Worm (Caenorhabditis elegans) whole organism, early embryonic: ENCODE data around the gene F38B7.2.

Experiments
- F13C5.2 ChIP-seq: sonication (generic microtip); optimal IDR thresholded peaks from 2 replicates; lab custom pipeline; 2017; ENCODE audit warnings: mild to moderate bottlenecking, missing genetic modification characterization, inconsistent platforms, missing compliant biosample characterization
- ama-1 ChIP-seq: fragments of 150-350 bp; optimal IDR thresholded peaks from 2 replicates; lab custom pipeline; 2014
- flt-1 ChIP-seq: fragments of 200-800 bp; sonication (Bioruptor generic); IDR thresholded peaks from 2 replicates; pipeline ENCODE4 v1.3.6; 2022; ENCODE audit warnings: missing genetic modification characterization, missing compliant biosample characterization
- hnd-1 ChIP-seq: sonication (generic microtip); optimal IDR thresholded peaks from 2 replicates; lab custom pipeline; 2016; ENCODE audit warnings: missing genetic modification characterization, missing compliant biosample characterization
- tbx-37 ChIP-seq: fragments of 200-800 bp; sonication (Bioruptor generic); conservative IDR thresholded peaks from 2 replicates; pipeline ENCODE4 v1.3.6; 2022; ENCODE audit warnings: missing genetic modification reagents, missing genetic modification characterization, missing compliant biosample characterization

- TF ChIP-seq ama-1 (no peak), F13C5.2 (tag; lab: Kevin White, UChicago) (no peak), flt-1 (GFP tag; lab: Robert Waterston, UW) (no peak), tbx-37 (no peak), hnd-1 (no peak)
Observed at ce11 chrV:11496283-11496682, 47.5 kb upstream of the F38B7.2 start, which contains the start of gene htrl-1.
